Comparison of ENCODE assay signal across 1 fruit fly cellular context in the genomic region with DNA sequence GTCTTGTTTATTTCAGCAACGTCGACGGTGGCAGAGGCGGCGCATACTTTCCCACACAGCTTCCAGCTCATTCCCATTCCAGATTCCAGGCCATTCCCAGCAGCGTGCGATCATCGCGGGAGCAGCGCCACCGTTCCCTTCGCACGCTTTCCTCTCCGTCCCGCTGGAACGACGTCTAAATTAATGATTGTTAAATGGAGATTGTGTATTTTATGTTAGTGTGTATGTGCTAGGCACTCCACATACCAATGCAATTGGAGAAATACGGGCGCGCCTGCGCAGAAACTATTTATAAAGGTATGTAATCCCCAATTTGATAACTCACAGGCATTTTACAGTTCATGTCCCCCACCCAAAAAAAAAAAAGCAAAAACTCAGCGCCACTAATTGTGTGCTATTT.
TF ChIP-seq lines count a peak whose summit lies in the region.

No protein-coding gene starts in this region.

TF ChIP-seq in whole organism, embryonic, 481 proteins besides CTCF, POLR2A, EP300 and RAD21 (continued from another document):
- TF ChIP-seq Myb (GFP tag; optimal IDR thresholded peaks at IDR 0.05; lab: Kevin White, UChicago) (no peak), E2f1 (GFP tag; IDR thresholded peaks at IDR 0.05; lab: Robert Waterston, UW) (peak; percentile 22; the same call in 1 of the 2 replicates), CG3407 (GFP tag; optimal IDR thresholded peaks at IDR 0.05; lab: Kevin White, UChicago) (no peak), Bgb (GFP tag; IDR thresholded peaks at IDR 0.05; lab: Robert Waterston, UW; ENCODE audit: partially characterized antibody) (0 out of 2 replicates have a peak, but pooled peaks have one; percentile 13), sens (GFP tag; lab: Kevin White, UChicago) (peak; percentile 56), gcm (GFP tag; optimal IDR thresholded peaks at IDR 0.05; lab: Kevin White, UChicago) (peak; percentile 30), knrl (GFP tag; IDR thresholded peaks at IDR 0.05; lab: Robert Waterston, UW; ENCODE audit: partially characterized antibody) (0 out of 3 replicates have a peak, but pooled peaks have one; percentile 17), ERR (GFP tag; optimal IDR thresholded peaks at IDR 0.05; lab: Kevin White, UChicago) (no peak), chinmo (GFP tag; IDR thresholded peaks at IDR 0.05; lab: Robert Waterston, UW; ENCODE audit: partially characterized antibody) (0 out of 4 replicates have a peak, but pooled peaks have one; percentile 10), Optix (GFP tag; IDR thresholded peaks at IDR 0.05; lab: Robert Waterston, UW) (peak; percentile 34; the same call in 1 of the 3 replicates), sd (tag; optimal IDR thresholded peaks at IDR 0.05; lab: Kevin White, UChicago) (peak; percentile 84), stc (GFP tag; IDR thresholded peaks at IDR 0.05; lab: Robert Waterston, UW) (0 out of 2 replicates have a peak, but pooled peaks have one; percentile 27), ci (GFP tag; IDR thresholded peaks at IDR 0.05; lab: Robert Waterston, UW) (peak; percentile 79), chif (GFP tag; optimal IDR thresholded peaks at IDR 0.05; lab: Kevin White, UChicago) (no peak), CG18599 (GFP tag; optimal IDR thresholded peaks at IDR 0.05; lab: Kevin White, UChicago) (peak; percentile 8), CG8290 (GFP tag; optimal IDR thresholded peaks at IDR 0.05; lab: Kevin White, UChicago) (no peak), CG8290 (tag; optimal IDR thresholded peaks at IDR 0.05; lab: Kevin White, UChicago) (peak in 1 of 2 experiments; percentile 13), Side (GFP tag; optimal IDR thresholded peaks at IDR 0.05; lab: Kevin White, UChicago) (no peak), pfk (GFP tag; optimal IDR thresholded peaks at IDR 0.05; lab: Kevin White, UChicago) (peak; percentile 95)
